Fruit fly (Drosophila melanogaster): ENCODE results near the gene CG2694.
A peak's percentile ranks its signal among the peaks of the same experiment; 100 is the strongest.

The CG2694 gene

DNA sequence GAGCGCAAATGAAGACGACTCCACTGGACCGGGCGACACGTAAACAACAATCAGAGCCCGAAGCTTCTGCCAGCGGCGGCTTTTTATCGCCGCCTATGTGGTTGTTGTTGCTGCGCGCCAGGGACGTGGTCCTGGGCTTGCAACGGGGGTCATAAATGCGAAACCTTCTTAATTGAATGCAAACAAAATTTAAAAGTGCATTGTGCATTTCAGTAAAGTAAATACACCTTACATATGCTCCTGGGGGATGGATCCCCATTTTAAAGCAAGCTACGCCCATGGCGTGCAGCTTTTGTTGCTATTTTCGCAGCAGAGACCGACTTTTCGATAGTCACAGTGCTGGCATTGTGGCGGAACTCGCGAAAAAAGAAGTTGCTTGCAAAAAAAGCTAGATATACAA lies 10.2 kb upstream of the CG2694 start, which contains the start of gene Ugalt (continued):
- TF ChIP-seq CG4854 (GFP tag; optimal IDR thresholded peaks at IDR 0.05) (peak; percentile 100), CG10565 (GFP tag; optimal IDR thresholded peaks at IDR 0.05) (peak; percentile 100), CG13123 (GFP tag; optimal IDR thresholded peaks at IDR 0.05) (peak; percentile 100), gro (GFP tag; optimal IDR thresholded peaks at IDR 0.05) (peak; percentile 100), CG2875 (GFP tag; optimal IDR thresholded peaks at IDR 0.05) (peak; percentile 100), CG10654 (GFP tag; optimal IDR thresholded peaks at IDR 0.05) (peak; percentile 100), CG12219 (GFP tag; optimal IDR thresholded peaks at IDR 0.05) (peak; percentile 100), cato (GFP tag; optimal IDR thresholded peaks at IDR 0.05; ENCODE audit: borderline replicate concordance) (peak; percentile 100), Dad (GFP tag; optimal IDR thresholded peaks at IDR 0.05) (peak; percentile 100), Trl (optimal IDR thresholded peaks at IDR 0.05) (no peak), Trl (GFP tag; optimal IDR thresholded peaks at IDR 0.05) (peak; percentile 100), CG10267 (tag; optimal IDR thresholded peaks at IDR 0.05) (peak; percentile 100), CG16779 (GFP tag; IDR thresholded peaks at IDR 0.05) (peak; percentile 100), her (GFP tag; optimal IDR thresholded peaks at IDR 0.05) (peak; percentile 99), Bgb (GFP tag; IDR thresholded peaks at IDR 0.05; ENCODE audit: partially characterized antibody) (peak; percentile 50), Hr3 (GFP tag; optimal IDR thresholded peaks at IDR 0.05) (peak; percentile 100), nau (GFP tag; optimal IDR thresholded peaks at IDR 0.05) (peak; percentile 100), stwl (tag; optimal IDR thresholded peaks at IDR 0.05) (peak; percentile 93), ttk (GFP tag; IDR thresholded peaks at IDR 0.05) (peak; percentile 100), btn (GFP tag; optimal IDR thresholded peaks at IDR 0.05) (peak; percentile 100), Awh (GFP tag; IDR thresholded peaks at IDR 0.05) (peak; percentile 100), CG42726 (GFP tag; IDR thresholded peaks at IDR 0.05; ENCODE audit: partially characterized antibody) (peak; percentile 79), Hr78 (GFP tag; optimal IDR thresholded peaks at IDR 0.05) (peak in 1 of 2 experiments; percentile 99), Six4 (GFP tag; optimal IDR thresholded peaks at IDR 0.05) (peak; percentile 100), CG8290 (GFP tag; optimal IDR thresholded peaks at IDR 0.05) (peak; percentile 100), CG8290 (tag; optimal IDR thresholded peaks at IDR 0.05) (peak; percentile 98 to 100), CG16813 (GFP tag; IDR thresholded peaks at IDR 0.05; ENCODE audit: partially characterized antibody) (no peak), Adf1 (GFP tag; IDR thresholded peaks at IDR 0.05) (peak; percentile 99), hkb (optimal IDR thresholded peaks at IDR 0.05) (no peak), hkb (GFP tag; IDR thresholded peaks at IDR 0.05) (peak; percentile 100), ftz-f1 (GFP tag; optimal IDR thresholded peaks at IDR 0.05) (peak; percentile 99), CG3065 (GFP tag; optimal IDR thresholded peaks at IDR 0.05) (peak; percentile 100), chn (GFP tag; optimal IDR thresholded peaks at IDR 0.05) (peak; percentile 100), CG9609 (GFP tag; optimal IDR thresholded peaks at IDR 0.05) (peak; percentile 100), Gug (GFP tag; IDR thresholded peaks at IDR 0.05) (peak; percentile 100), sim (GFP tag; IDR thresholded peaks at IDR 0.05) (peak; percentile 100), dati (GFP tag; IDR thresholded peaks at IDR 0.05) (peak; percentile 100), phol (tag; optimal IDR thresholded peaks at IDR 0.05) (peak; percentile 100), fru (optimal IDR thresholded peaks at IDR 0.05) (no peak), prd (optimal IDR thresholded peaks at IDR 0.05) (no peak), prd (GFP tag; IDR thresholded peaks at IDR 0.05) (peak; percentile 100), CG12299 (tag; optimal IDR thresholded peaks at IDR 0.05) (peak; percentile 100), Aef1 (GFP tag; IDR thresholded peaks at IDR 0.05) (peak; percentile 100), cg (GFP tag; optimal IDR thresholded peaks at IDR 0.05) (peak; percentile 25), CG12942 (GFP tag; optimal IDR thresholded peaks at IDR 0.05) (peak; percentile 100), sc (optimal IDR thresholded peaks at IDR 0.05) (no peak), sc (GFP tag; optimal IDR thresholded peaks at IDR 0.05) (peak; percentile 100), chinmo (GFP tag; IDR thresholded peaks at IDR 0.05; ENCODE audit: partially characterized antibody) (peak; percentile 66; the same call in 1 of the 4 replicates), CG6765 (GFP tag; optimal IDR thresholded peaks at IDR 0.05) (peak; percentile 100), CG7556 (GFP tag; optimal IDR thresholded peaks at IDR 0.05) (peak; percentile 100), mam (GFP tag; optimal IDR thresholded peaks at IDR 0.05) (peak; percentile 100), nom (GFP tag; optimal IDR thresholded peaks at IDR 0.05) (peak; percentile 100)
